Worm (Caenorhabditis elegans) whole organism, young adult: Measurements from ENCODE around the gene csa-1.
A peak's percentile ranks its signal among the peaks of the same experiment; 100 is the strongest.

Source experiments
- B0019.2 ChIP-seq: fragments of 200-800 bp; sonication (Bioruptor generic); conservative IDR thresholded peaks from 2 replicates; pipeline ENCODE4 v1.3.6; 2022; ENCODE audit warnings: missing genetic modification reagents, missing genetic modification characterization, missing compliant biosample characterization
- F22D6.2 ChIP-seq: sonication (generic microtip); optimal IDR thresholded peaks from 2 replicates; lab custom pipeline; 2016; ENCODE audit warnings: mild to moderate bottlenecking, missing genetic modification characterization, missing compliant biosample characterization
- F49E8.2 ChIP-seq: sonication (generic microtip); optimal IDR thresholded peaks from 3 replicates; lab custom pipeline; 2017; ENCODE audit warnings: missing genetic modification characterization, mild to moderate bottlenecking, missing compliant biosample characterization, antibody characterized with exemption, moderate library complexity; ENCODE audit not compliant: insufficient read depth
- F57C9.4 ChIP-seq: sonication (generic microtip); optimal IDR thresholded peaks from 2 replicates; lab custom pipeline; 2017; ENCODE audit warnings: mild to moderate bottlenecking, missing genetic modification characterization, missing compliant biosample characterization
- K12H6.12 ChIP-seq: fragments of 200-800 bp; sonication (Bioruptor generic); optimal IDR thresholded peaks from 2 replicates; lab custom pipeline; 2018; ENCODE audit warnings: mild to moderate bottlenecking, missing genetic modification characterization, missing compliant biosample characterization
- T26A5.8 ChIP-seq: sonication (generic microtip); optimal IDR thresholded peaks from 2 replicates; lab custom pipeline; 2016; ENCODE audit warnings: missing genetic modification characterization, missing compliant biosample characterization
- Y53F4B.3 ChIP-seq: fragments of 200-800 bp; sonication (Bioruptor generic); IDR thresholded peaks from 2 replicates; pipeline ENCODE4 v1.3.6; 2022; ENCODE audit warnings: missing genetic modification reagents, missing genetic modification characterization, missing compliant biosample characterization
- Y56A3A.18 ChIP-seq: fragments of 200-800 bp; sonication (Bioruptor generic); IDR thresholded peaks from 2 replicates; pipeline ENCODE4 v1.3.6; 2022; ENCODE audit warnings: missing genetic modification reagents, missing genetic modification characterization, missing compliant biosample characterization
- Y79H2A.3 ChIP-seq: fragments of 200-800 bp; sonication (Bioruptor generic); conservative IDR thresholded peaks from 2 replicates; pipeline ENCODE4 v1.3.6; 2022; ENCODE audit warnings: missing genetic modification reagents, missing genetic modification characterization, missing compliant biosample characterization
- ama-1 ChIP-seq, 3 experiments: fragments of 150-350 bp in 1 of 3; sonication (generic microtip) in 2 of 3; optimal IDR thresholded peaks; 2 replicates each; lab custom pipeline; 2014 to 2018; ENCODE audit warnings: missing biosample characterization in 2 of 3, missing genetic modification characterization in 2 of 3, missing genetic modification reagents in 2 of 3
- attf-5 ChIP-seq: fragments of 200-800 bp; sonication (Bioruptor generic); optimal IDR thresholded peaks from 2 replicates; lab custom pipeline; 2018; ENCODE audit warnings: mild to moderate bottlenecking, missing genetic modification characterization, missing compliant biosample characterization
- attf-6 ChIP-seq: fragments of 200-800 bp; sonication (Bioruptor generic); IDR thresholded peaks from 2 replicates; pipeline ENCODE4 v1.3.6; 2022; ENCODE audit warnings: missing genetic modification reagents, missing genetic modification characterization, missing compliant biosample characterization
- bed-1 ChIP-seq: fragments of 200-800 bp; sonication (Bioruptor generic); IDR thresholded peaks from 2 replicates; pipeline ENCODE4 v1.3.6; 2022; ENCODE audit warnings: missing genetic modification reagents, missing genetic modification characterization, missing compliant biosample characterization
- ccch-3 ChIP-seq: fragments of 200-800 bp; sonication (Bioruptor generic); optimal IDR thresholded peaks from 2 replicates; lab custom pipeline; 2018; ENCODE audit warnings: mild to moderate bottlenecking, missing genetic modification characterization, missing compliant biosample characterization
- cebp-2 ChIP-seq: fragments of 200-800 bp; sonication (Bioruptor generic); IDR thresholded peaks from 2 replicates; pipeline ENCODE4 v1.3.6; 2022; ENCODE audit warnings: missing genetic modification characterization, missing compliant biosample characterization
- ceh-100 ChIP-seq: fragments of 200-800 bp; sonication (Bioruptor generic); IDR thresholded peaks from 2 replicates; pipeline ENCODE4 v1.3.6; 2022; ENCODE audit warnings: missing genetic modification reagents, missing genetic modification characterization, missing compliant biosample characterization
- ceh-58 ChIP-seq: fragments of 200-800 bp; sonication (Bioruptor generic); IDR thresholded peaks from 2 replicates; pipeline ENCODE4 v1.3.6; 2022; ENCODE audit warnings: missing genetic modification characterization, missing compliant biosample characterization
- ceh-79 ChIP-seq: sonication (generic microtip); optimal IDR thresholded peaks from 2 replicates; lab custom pipeline; 2017; ENCODE audit warnings: mild to moderate bottlenecking, missing genetic modification characterization, missing compliant biosample characterization
- chd-7 ChIP-seq: sonication (generic microtip); optimal IDR thresholded peaks from 2 replicates; lab custom pipeline; 2016; ENCODE audit warnings: mild to moderate bottlenecking, missing genetic modification characterization, moderate library complexity, missing compliant biosample characterization
- dox-1 ChIP-seq: fragments of 200-800 bp; sonication (Bioruptor generic); IDR thresholded peaks from 2 replicates; pipeline ENCODE4 v1.3.6; 2022; ENCODE audit warnings: missing genetic modification reagents, missing genetic modification characterization, missing compliant biosample characterization
- egl-44 ChIP-seq: fragments of 200-800 bp; sonication (Bioruptor generic); IDR thresholded peaks from 2 replicates; pipeline ENCODE4 v1.3.6; 2022; ENCODE audit warnings: missing genetic modification reagents, missing genetic modification characterization, missing compliant biosample characterization
- egrh-3 ChIP-seq: fragments of 200-800 bp; sonication (Bioruptor generic); IDR thresholded peaks from 2 replicates; pipeline ENCODE4 v1.3.6; 2022; ENCODE audit warnings: missing genetic modification reagents, missing genetic modification characterization, missing compliant biosample characterization
- ekl-4 ChIP-seq: fragments of 200-800 bp; sonication (Bioruptor generic); IDR thresholded peaks from 2 replicates; pipeline ENCODE4 v1.3.6; 2022; ENCODE audit warnings: missing genetic modification reagents, missing genetic modification characterization, missing compliant biosample characterization
- fkh-3 ChIP-seq: sonication (generic microtip); optimal IDR thresholded peaks from 2 replicates; lab custom pipeline; 2016; ENCODE audit warnings: mild to moderate bottlenecking, missing genetic modification characterization, missing compliant biosample characterization
- gei-17 ChIP-seq: fragments of 200-800 bp; sonication (Bioruptor generic); optimal IDR thresholded peaks from 2 replicates; lab custom pipeline; 2018; ENCODE audit warnings: mild to moderate bottlenecking, missing genetic modification characterization, missing compliant biosample characterization
- hlh-26 ChIP-seq: fragments of 200-800 bp; sonication (Bioruptor generic); conservative IDR thresholded peaks from 2 replicates; pipeline ENCODE4 v1.3.6; 2022; ENCODE audit warnings: missing genetic modification reagents, missing genetic modification characterization, missing compliant biosample characterization
- let-526 ChIP-seq: fragments of 200-800 bp; sonication (Bioruptor generic); IDR thresholded peaks from 2 replicates; pipeline ENCODE4 v1.3.6; 2022; ENCODE audit warnings: missing genetic modification reagents, missing genetic modification characterization, missing compliant biosample characterization
- lin-35 ChIP-seq, 3 experiments: fragments of 150-350 bp in 2 of 3; sonication (generic microtip) in 1 of 3; optimal IDR thresholded peaks; 2 replicates each; lab custom pipeline; 2014 to 2018; ENCODE audit warnings: missing biosample characterization in 3 of 3, missing genetic modification characterization in 3 of 3, missing genetic modification reagents in 3 of 3
- lin-40 ChIP-seq: sonication (generic microtip); optimal IDR thresholded peaks from 2 replicates; lab custom pipeline; 2016; ENCODE audit warnings: missing genetic modification characterization, mild to moderate bottlenecking, missing compliant biosample characterization, missing genotype, missing genetic modification reagents
- lir-1 ChIP-seq: fragments of 200-800 bp; sonication (Bioruptor generic); conservative IDR thresholded peaks from 2 replicates; pipeline ENCODE4 v1.3.6; 2022; ENCODE audit warnings: missing genetic modification reagents, missing genetic modification characterization, missing compliant biosample characterization
- lsl-1 ChIP-seq: fragments of 200-800 bp; sonication (Bioruptor generic); optimal IDR thresholded peaks from 2 replicates; lab custom pipeline; 2018; ENCODE audit warnings: mild to moderate bottlenecking, missing genetic modification characterization, moderate library complexity, missing compliant biosample characterization
- madf-6 ChIP-seq: fragments of 200-800 bp; sonication (Bioruptor generic); IDR thresholded peaks from 2 replicates; pipeline ENCODE4 v1.3.6; 2022; ENCODE audit warnings: missing genetic modification reagents, missing genetic modification characterization, missing compliant biosample characterization
- mcd-1 ChIP-seq: fragments of 200-800 bp; sonication (Bioruptor generic); IDR thresholded peaks from 2 replicates; pipeline ENCODE4 v1.3.6; 2022; ENCODE audit warnings: missing genetic modification reagents, missing genetic modification characterization, missing compliant biosample characterization
- mel-28 ChIP-seq: sonication (generic microtip); optimal IDR thresholded peaks from 2 replicates; lab custom pipeline; 2016; ENCODE audit warnings: borderline replicate concordance, mild to moderate bottlenecking, missing genetic modification characterization, missing compliant biosample characterization
- mes-4 ChIP-seq: sonication (generic microtip); optimal IDR thresholded peaks from 2 replicates; lab custom pipeline; 2016; ENCODE audit warnings: missing genotype, missing genetic modification characterization, missing compliant biosample characterization
- nfyb-1 ChIP-seq: fragments of 200-800 bp; sonication (Bioruptor generic); IDR thresholded peaks from 2 replicates; pipeline ENCODE4 v1.3.6; 2022; ENCODE audit warnings: missing genetic modification reagents, missing genetic modification characterization, missing compliant biosample characterization
- nhr-90 ChIP-seq: sonication (generic microtip); optimal IDR thresholded peaks from 2 replicates; lab custom pipeline; 2016; ENCODE audit warnings: missing genotype, mild to moderate bottlenecking, missing genetic modification characterization, missing compliant biosample characterization
- pbrm-1 ChIP-seq: fragments of 200-800 bp; sonication (Bioruptor generic); IDR thresholded peaks from 2 replicates; pipeline ENCODE4 v1.3.6; 2022; ENCODE audit warnings: missing genetic modification reagents, missing genetic modification characterization, missing compliant biosample characterization
- rec-8 ChIP-seq, 2 experiments: sonication (generic microtip); optimal IDR thresholded peaks; 2 replicates each; lab custom pipeline; 2016; ENCODE audit warnings: mild to moderate bottlenecking in 2 of 2, missing genetic modification characterization in 2 of 2, missing genetic modification reagents in 2 of 2, missing genotype in 2 of 2, missing biosample characterization in 1 of 2, missing compliant biosample characterization in 1 of 2, moderate library complexity in 1 of 2
- repo-1 ChIP-seq: sonication (generic microtip); optimal IDR thresholded peaks from 2 replicates; lab custom pipeline; 2017; ENCODE audit warnings: mild to moderate bottlenecking, missing genetic modification characterization, missing compliant biosample characterization
- snpc-1.1 ChIP-seq: sonication (generic microtip); optimal IDR thresholded peaks from 2 replicates; lab custom pipeline; 2017; ENCODE audit warnings: missing genetic modification characterization, mild to moderate bottlenecking, missing compliant biosample characterization, antibody characterized with exemption, moderate library complexity, missing genotype, missing genetic modification reagents; ENCODE audit not compliant: insufficient read depth
- sptf-2 ChIP-seq: fragments of 200-800 bp; sonication (Bioruptor generic); optimal IDR thresholded peaks from 2 replicates; lab custom pipeline; 2018; ENCODE audit warnings: mild to moderate bottlenecking, missing genetic modification characterization, missing compliant biosample characterization
- tlf-1 ChIP-seq: fragments of 200-800 bp; sonication (Bioruptor generic); optimal IDR thresholded peaks from 2 replicates; lab custom pipeline; 2018; ENCODE audit warnings: mild to moderate bottlenecking, missing genetic modification characterization, missing compliant biosample characterization
- unc-130 ChIP-seq: sonication (generic microtip); optimal IDR thresholded peaks from 2 replicates; lab custom pipeline; 2016; ENCODE audit warnings: missing genetic modification reagents, missing genetic modification characterization, missing compliant biosample characterization
- zfh-2 ChIP-seq: fragments of 200-800 bp; sonication (Bioruptor generic); conservative IDR thresholded peaks from 2 replicates; pipeline ENCODE4 v1.3.6; 2022; ENCODE audit warnings: missing genetic modification reagents, missing genetic modification characterization, missing compliant biosample characterization
- ztf-18 ChIP-seq: sonication (generic microtip); optimal IDR thresholded peaks from 2 replicates; lab custom pipeline; 2016; ENCODE audit warnings: missing genotype, mild to moderate bottlenecking, missing genetic modification characterization, missing compliant biosample characterization
- ztf-26 ChIP-seq: sonication (generic microtip); optimal IDR thresholded peaks from 2 replicates; lab custom pipeline; 2017; ENCODE audit warnings: missing genetic modification characterization, missing compliant biosample characterization
- ztf-6 ChIP-seq: fragments of 200-800 bp; sonication (Bioruptor generic); IDR thresholded peaks from 2 replicates; pipeline ENCODE4 v1.3.6; 2022; ENCODE audit warnings: missing genetic modification reagents, missing genetic modification characterization, missing compliant biosample characterization

The csa-1 gene

DNA sequence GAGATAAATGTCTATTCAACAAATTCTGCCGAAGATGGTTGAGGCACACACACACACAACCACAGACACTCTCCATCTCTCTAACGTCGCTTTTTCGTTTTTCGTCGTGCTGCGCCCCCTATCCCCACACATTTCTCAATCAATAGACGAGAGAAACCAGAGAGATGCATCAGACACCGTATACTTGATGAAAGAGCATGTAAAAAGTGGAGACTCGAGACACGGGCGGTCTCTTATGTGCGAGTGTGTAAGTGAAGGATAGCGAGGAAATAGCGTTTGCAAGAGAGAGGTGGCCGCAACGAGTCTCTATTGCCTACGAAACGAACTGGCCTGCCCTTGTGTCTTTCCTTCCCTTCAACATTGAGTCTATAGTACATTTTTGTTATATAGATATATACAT, 36.7 kb downstream of the csa-1 start (continued):
- TF ChIP-seq hlh-26 (GFP tag; lab: Robert Waterston, UW) (no peak), T26A5.8 (tag; lab: Kevin White, UChicago) (no peak), nhr-90 (tag; lab: Kevin White, UChicago) (peak; percentile 50), lin-35 (GFP tag; optimal IDR thresholded peaks at IDR 0.05; lab: Kevin White, UChicago) (peak in 1 of 3 experiments; percentile 82), attf-6 (no peak), unc-130 (no peak), mcd-1 (GFP tag; lab: Robert Waterston, UW) (peak; percentile 66), Y79H2A.3 (no peak), lir-1 (GFP tag; lab: Robert Waterston, UW) (0 out of 2 replicates have a peak, but pooled peaks have one; percentile 6), dox-1 (GFP tag; lab: Robert Waterston, UW) (peak; percentile 89), tlf-1 (GFP tag; lab: Kevin White, UChicago) (peak; percentile 44), egl-44 (GFP tag; lab: Robert Waterston, UW) (0 out of 2 replicates have a peak, but pooled peaks have one; percentile 67), attf-5 (GFP tag; lab: Kevin White, UChicago) (peak; percentile 82), Y53F4B.3 (GFP tag; lab: Robert Waterston, UW) (no peak), ceh-58 (no peak), F57C9.4 (tag; lab: Kevin White, UChicago) (no peak), let-526 (GFP tag; lab: Robert Waterston, UW) (no peak), F22D6.2 (tag; lab: Kevin White, UChicago) (peak; percentile 34), madf-6 (GFP tag; lab: Robert Waterston, UW) (peak; percentile 17; the same call in 1 of the 2 replicates), ekl-4 (GFP tag; lab: Robert Waterston, UW) (peak; percentile 83), ceh-100 (no peak), ceh-79 (no peak), B0019.2 (GFP tag; lab: Robert Waterston, UW) (no peak), Y56A3A.18 (0 out of 2 replicates have a peak, but pooled peaks have one; percentile 31), ztf-26 (tag; lab: Kevin White, UChicago) (peak; percentile 83), K12H6.12 (tag; lab: Kevin White, UChicago) (peak; percentile 89), repo-1 (tag; lab: Kevin White, UChicago) (peak; percentile 65), nfyb-1 (GFP tag; lab: Robert Waterston, UW) (peak; percentile 91), bed-1 (GFP tag; lab: Robert Waterston, UW) (no peak), lsl-1 (GFP tag; lab: Kevin White, UChicago) (no peak), fkh-3 (tag; lab: Kevin White, UChicago) (no peak), sptf-2 (GFP tag; lab: Kevin White, UChicago) (peak; percentile 38), cebp-2 (peak; percentile 78; the same call in 1 of the 2 replicates), snpc-1.1 (tag; lab: Kevin White, UChicago) (no peak), mes-4 (tag; lab: Kevin White, UChicago) (no peak), chd-7 (tag; lab: Kevin White, UChicago) (peak; percentile 80), egrh-3 (GFP tag; lab: Robert Waterston, UW) (no peak), zfh-2 (peak; percentile 94), mel-28 (tag; lab: Kevin White, UChicago) (no peak), ztf-6 (GFP tag; lab: Robert Waterston, UW) (0 out of 2 replicates have a peak, but pooled peaks have one; percentile 39), lin-40 (tag; lab: Kevin White, UChicago) (peak; percentile 87), gei-17 (GFP tag; lab: Kevin White, UChicago) (peak; percentile 42), ztf-18 (tag; lab: Kevin White, UChicago) (peak; percentile 64), pbrm-1 (peak; percentile 70; the same call in 1 of the 2 replicates), ccch-3 (GFP tag; lab: Kevin White, UChicago) (no peak), F49E8.2 (no peak), rec-8 (tag; optimal IDR thresholded peaks at IDR 0.05; lab: Kevin White, UChicago) (no peak), ama-1 (optimal IDR thresholded peaks at IDR 0.05; lab: Kevin White, UChicago) (peak; percentile 33), ama-1 (GFP tag; optimal IDR thresholded peaks at IDR 0.05; lab: Kevin White, UChicago) (peak in 1 of 2 experiments; percentile 50)
